Worm (Caenorhabditis elegans): Measurements from ENCODE around the gene ZK856.18.

The ZK856.18 gene

DNA sequence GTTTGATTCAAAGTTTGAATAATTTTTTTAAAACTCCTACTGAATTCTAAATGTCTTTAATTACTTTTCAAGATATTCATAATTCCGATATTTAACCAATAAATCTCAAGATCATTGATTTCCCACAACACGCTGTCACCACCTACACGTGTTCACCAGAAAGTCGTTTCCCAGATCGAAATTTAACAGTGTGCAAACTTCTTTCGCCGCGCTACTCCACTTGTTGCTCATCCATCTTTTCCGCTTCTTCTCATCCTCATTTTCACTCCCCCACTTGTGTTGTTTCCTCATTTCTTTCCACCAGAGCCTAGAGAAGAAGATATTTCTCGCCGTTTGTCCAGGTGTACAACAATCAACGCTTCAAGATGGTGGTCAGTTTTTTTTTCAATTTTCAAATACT is 40.2 kb downstream of the ZK856.18 start, which contains the start of gene C51E3.9:
Gene C51E3.9, plus strand, starts transcription at position 301 of the 400 bp plus-strand sequence.
- no peak for TF ChIP-seq ceh-82 (tag; optimal IDR thresholded peaks at IDR 0.05)
- TF ChIP-seq eor-1 (tag; optimal IDR thresholded peaks at IDR 0.05): no peak
- no peak for TF ChIP-seq sea-2 (GFP tag; optimal IDR thresholded peaks at IDR 0.05)
- no peak for TF ChIP-seq daf-12 (tag; optimal IDR thresholded peaks at IDR 0.05)
- TF ChIP-seq ZK546.5 (tag; optimal IDR thresholded peaks at IDR 0.05): no peak
- TF ChIP-seq nhr-11 (tag; optimal IDR thresholded peaks at IDR 0.05): no peak
- TF ChIP-seq unc-39 (tag; optimal IDR thresholded peaks at IDR 0.05): no peak
- TF ChIP-seq lin-39 (tag; optimal IDR thresholded peaks at IDR 0.05): peak; percentile 42

Measured in whole organism, L3 larva.